Fruit fly (Drosophila melanogaster): ENCODE data around the gene CG3222.

The CG3222 gene

dm6 chr3L:9598688-9599087, at the start of gene CG3222:
Gene CG3222 (plus strand): TSS chr3L:9598988.
- TF ChIP-seq CG17801 (GFP tag; optimal IDR thresholded peaks at IDR 0.05; ENCODE audit: partially characterized antibody) = no peak

- TF ChIP-seq CG17801 (GFP tag; optimal IDR thresholded peaks at IDR 0.05; ENCODE audit: partially characterized antibody) = no peak
Measured at dm6 chr3L:9549690-9550303, 49.0 kb upstream of the CG3222 start.

- TF ChIP-seq CG17801 (GFP tag; optimal IDR thresholded peaks at IDR 0.05; ENCODE audit: partially characterized antibody) = no peak
Measured at dm6 chr3L:9550873-9551580, 47.8 kb upstream of the CG3222 start.

dm6 chr3L:9552190-9552809, 46.5 kb upstream of the CG3222 start:
- peak; percentile 24 for TF ChIP-seq CG17801 (GFP tag; optimal IDR thresholded peaks at IDR 0.05; ENCODE audit: partially characterized antibody)

- TF ChIP-seq CG17801 (GFP tag; optimal IDR thresholded peaks at IDR 0.05; ENCODE audit: partially characterized antibody) = no peak
Measured at dm6 chr3L:9555004-9555403, 43.8 kb upstream of the CG3222 start.

- TF ChIP-seq CG17801 (GFP tag; optimal IDR thresholded peaks at IDR 0.05; ENCODE audit: partially characterized antibody) = no peak
Measured at dm6 chr3L:9556666-9557065, 42.1 kb upstream of the CG3222 start.

dm6 chr3L:9559040-9559439, 39.7 kb upstream of the CG3222 start:
- TF ChIP-seq CG17801 (GFP tag; optimal IDR thresholded peaks at IDR 0.05; ENCODE audit: partially characterized antibody) = no peak

dm6 chr3L:9566849-9567248, 31.9 kb upstream of the CG3222 start:
- TF ChIP-seq CG17801 (GFP tag; optimal IDR thresholded peaks at IDR 0.05; ENCODE audit: partially characterized antibody) = no peak

- TF ChIP-seq CG17801 (GFP tag; optimal IDR thresholded peaks at IDR 0.05; ENCODE audit: partially characterized antibody) = no peak
Measured at dm6 chr3L:9567748-9568147, 31.0 kb upstream of the CG3222 start.

- no peak for TF ChIP-seq CG17801 (GFP tag; optimal IDR thresholded peaks at IDR 0.05; ENCODE audit: partially characterized antibody)
Measured at dm6 chr3L:9569194-9569593, 29.6 kb upstream of the CG3222 start.

- no peak for TF ChIP-seq CG17801 (GFP tag; optimal IDR thresholded peaks at IDR 0.05; ENCODE audit: partially characterized antibody)
Measured at dm6 chr3L:9569849-9570248, 28.9 kb upstream of the CG3222 start.

- no peak for TF ChIP-seq CG17801 (GFP tag; optimal IDR thresholded peaks at IDR 0.05; ENCODE audit: partially characterized antibody)
Measured at dm6 chr3L:9571629-9572028, 27.2 kb upstream of the CG3222 start.

- TF ChIP-seq CG17801 (GFP tag; optimal IDR thresholded peaks at IDR 0.05; ENCODE audit: partially characterized antibody) = no peak
Measured at dm6 chr3L:9583388-9583787, 15.4 kb upstream of the CG3222 start.

- no peak for TF ChIP-seq CG17801 (GFP tag; optimal IDR thresholded peaks at IDR 0.05; ENCODE audit: partially characterized antibody)
Measured at dm6 chr3L:9597464-9597863, 1.3 kb upstream of the CG3222 start, which contains the start of gene Tmc. Gene Tmc (plus strand): TSS chr3L:9597764.

- no peak for TF ChIP-seq CG17801 (GFP tag; optimal IDR thresholded peaks at IDR 0.05; ENCODE audit: partially characterized antibody)
Measured at dm6 chr3L:9601225-9601624, 2.4 kb downstream of the CG3222 start, which contains the start of the genes CG3088 and CG3306. Gene CG3088 (minus strand): TSS chr3L:9601325. Gene CG3306 (plus strand): TSS chr3L:9601523.

dm6 chr3L:9613960-9614588, 15.3 kb downstream of the CG3222 start:
- no peak for TF ChIP-seq CG17801 (GFP tag; optimal IDR thresholded peaks at IDR 0.05; ENCODE audit: partially characterized antibody)

Data from ovary, adult (tissue).